Worm (Caenorhabditis elegans) whole organism, L3 larva: ENCODE results near the gene rps-13.

Source experiments
- R02D3.7 ChIP-seq: fragments of 150-350 bp; optimal IDR thresholded peaks from 2 replicates; lab custom pipeline; 2014; ENCODE audit warnings: missing biosample characterization, missing genetic modification characterization
- aly-2 ChIP-seq: fragments of 150-350 bp; optimal IDR thresholded peaks from 2 replicates; lab custom pipeline; 2014; ENCODE audit warnings: missing biosample characterization, missing genetic modification characterization
- ama-1 ChIP-seq: fragments of 150-350 bp; optimal IDR thresholded peaks from 2 replicates; lab custom pipeline; 2018
- ceh-82 ChIP-seq: fragments of 150-350 bp; optimal IDR thresholded peaks from 2 replicates; lab custom pipeline; 2014; ENCODE audit warnings: missing biosample characterization, missing genetic modification characterization
- ceh-9 ChIP-seq: sonication (generic microtip); optimal IDR thresholded peaks from 2 replicates; lab custom pipeline; 2018; ENCODE audit warnings: missing biosample characterization, missing genetic modification characterization
- egl-27 ChIP-seq: sonication (generic microtip); optimal IDR thresholded peaks from 4 replicates; lab custom pipeline; 2017; ENCODE audit warnings: missing biosample characterization, missing genetic modification reagents, missing genetic modification characterization
- egl-5 ChIP-seq: fragments of 150-350 bp; optimal IDR thresholded peaks from 2 replicates; lab custom pipeline; 2017; ENCODE audit warnings: missing biosample characterization, missing genetic modification reagents, missing genetic modification characterization, inconsistent platforms
- elt-1 ChIP-seq: fragments of 150-350 bp; optimal IDR thresholded peaks from 2 replicates; lab custom pipeline; 2014; ENCODE audit warnings: missing biosample characterization, missing genetic modification characterization
- elt-2 ChIP-seq: sonication (generic microtip); optimal IDR thresholded peaks from 2 replicates; lab custom pipeline; 2016; ENCODE audit warnings: missing genetic modification reagents, mild to moderate bottlenecking, missing genetic modification characterization, missing compliant biosample characterization
- elt-3 ChIP-seq, 3 experiments: fragments of 150-350 bp in 1 of 3; sonication (generic microtip) in 2 of 3; optimal IDR thresholded peaks; 2 replicates in 2 of 3; 4 replicates in 1 of 3; lab custom pipeline; 2014 to 2017; ENCODE audit warnings: missing biosample characterization in 3 of 3, missing genetic modification characterization in 3 of 3
- eor-1 ChIP-seq, 2 experiments: fragments of 150-350 bp; optimal IDR thresholded peaks; 2 replicates each; lab custom pipeline; 2014 to 2018; ENCODE audit warnings: missing biosample characterization in 2 of 2, missing genetic modification characterization in 2 of 2
- fkh-2 ChIP-seq: fragments of 150-350 bp; optimal IDR thresholded peaks from 2 replicates; lab custom pipeline; 2014; ENCODE audit warnings: missing biosample characterization, missing genetic modification reagents, missing genetic modification characterization
- fos-1 ChIP-seq: fragments of 150-350 bp; optimal IDR thresholded peaks from 2 replicates; lab custom pipeline; 2014; ENCODE audit warnings: missing biosample characterization, missing genetic modification characterization
- hmg-11 ChIP-seq: sonication (generic microtip); optimal IDR thresholded peaks from 2 replicates; lab custom pipeline; 2016; ENCODE audit warnings: missing genetic modification characterization, missing compliant biosample characterization
- lin-39 ChIP-seq: fragments of 150-350 bp; optimal IDR thresholded peaks from 2 replicates; lab custom pipeline; 2018; ENCODE audit warnings: missing biosample characterization, missing genetic modification reagents, missing genetic modification characterization
- lsy-12 ChIP-seq: sonication (generic microtip); optimal IDR thresholded peaks from 2 replicates; lab custom pipeline; 2016; ENCODE audit warnings: mild to moderate bottlenecking, missing genetic modification characterization, missing compliant biosample characterization
- mdl-1 ChIP-seq: fragments of 150-350 bp; optimal IDR thresholded peaks from 2 replicates; lab custom pipeline; 2014; ENCODE audit warnings: missing biosample characterization, missing genetic modification characterization
- mml-1 ChIP-seq: fragments of 150-350 bp; sonication (generic microtip); optimal IDR thresholded peaks from 3 replicates; lab custom pipeline; 2014; ENCODE audit warnings: missing biosample characterization, missing genetic modification characterization
- nfya-1 ChIP-seq: sonication (generic microtip); optimal IDR thresholded peaks from 2 replicates; lab custom pipeline; 2017; ENCODE audit warnings: missing genetic modification characterization, mild to moderate bottlenecking, missing compliant biosample characterization, antibody characterized with exemption, moderate library complexity; ENCODE audit not compliant: insufficient read depth
- nhr-23 ChIP-seq: fragments of 150-350 bp; optimal IDR thresholded peaks from 2 replicates; lab custom pipeline; 2014; ENCODE audit warnings: missing biosample characterization, missing genetic modification reagents, missing genetic modification characterization
- nhr-237 ChIP-seq: fragments of 150-350 bp; optimal IDR thresholded peaks from 2 replicates; lab custom pipeline; 2014; ENCODE audit warnings: missing biosample characterization, missing genetic modification characterization
- nhr-25 ChIP-seq: sonication (generic microtip); optimal IDR thresholded peaks from 2 replicates; lab custom pipeline; 2017; ENCODE audit warnings: missing biosample characterization, missing genetic modification characterization
- nhr-28 ChIP-seq: fragments of 150-350 bp; optimal IDR thresholded peaks from 2 replicates; lab custom pipeline; 2014; ENCODE audit warnings: missing biosample characterization, missing genetic modification characterization
- nhr-43 ChIP-seq: sonication (generic microtip); optimal IDR thresholded peaks from 2 replicates; lab custom pipeline; 2016; ENCODE audit warnings: mild to moderate bottlenecking, missing genetic modification characterization, missing compliant biosample characterization; ENCODE audit not compliant: poor library complexity, severe bottlenecking
- nhr-67 ChIP-seq: fragments of 150-350 bp; optimal IDR thresholded peaks from 2 replicates; lab custom pipeline; 2014; ENCODE audit warnings: missing biosample characterization, missing genetic modification characterization
- nhr-77 ChIP-seq: fragments of 150-350 bp; optimal IDR thresholded peaks from 2 replicates; lab custom pipeline; 2014; ENCODE audit warnings: missing biosample characterization, missing genetic modification characterization
- pha-4 ChIP-seq: fragments of 150-350 bp; optimal IDR thresholded peaks from 2 replicates; lab custom pipeline; 2014; ENCODE audit warnings: missing biosample characterization, missing genetic modification reagents, missing genetic modification characterization
- snpc-4 ChIP-seq: fragments of 150-350 bp; optimal IDR thresholded peaks from 2 replicates; lab custom pipeline; 2014; ENCODE audit warnings: missing biosample characterization, missing genetic modification characterization
- tbx-2 ChIP-seq: sonication (generic microtip); optimal IDR thresholded peaks from 2 replicates; lab custom pipeline; 2016; ENCODE audit warnings: mild to moderate bottlenecking, missing genetic modification characterization, missing compliant biosample characterization
- zag-1 ChIP-seq: fragments of 150-350 bp; optimal IDR thresholded peaks from 2 replicates; lab custom pipeline; 2014; ENCODE audit warnings: missing biosample characterization, missing genetic modification characterization
- ztf-11 ChIP-seq: fragments of 150-350 bp; optimal IDR thresholded peaks from 2 replicates; lab custom pipeline; 2014; ENCODE audit warnings: missing biosample characterization, missing genetic modification characterization

Gene rps-13

ce11 chrIII:6420995-6421404, 46.2 kb upstream of the rps-13 start (continued):
- TF ChIP-seq pha-4, result peak; percentile 60
- peak in 1 of 2 experiments; percentile 21 for TF ChIP-seq eor-1 (tag; optimal IDR thresholded peaks at IDR 0.05; lab: Kevin White, UChicago)
- peak; percentile 9 for TF ChIP-seq elt-1 (tag; lab: Kevin White, UChicago)
- no peak for TF ChIP-seq nhr-67 (tag; lab: Kevin White, UChicago)
- no peak for TF ChIP-seq zag-1 (tag; lab: Kevin White, UChicago)
- peak; percentile 79 for TF ChIP-seq tbx-2
- TF ChIP-seq mml-1 (tag; lab: Kevin White, UChicago), result no peak
- no peak for TF ChIP-seq nhr-237
- TF ChIP-seq nhr-23 (tag; lab: Kevin White, UChicago), result peak; percentile 97
- peak; percentile 79 for TF ChIP-seq lin-39 (tag; lab: Kevin White, UChicago)
- TF ChIP-seq ceh-82 (tag; lab: Kevin White, UChicago), result peak; percentile 22

ce11 chrIII:6420201-6420600, 45.4 kb upstream of the rps-13 start:
- TF ChIP-seq elt-3 (tag; optimal IDR thresholded peaks at IDR 0.05; lab: Kevin White, UChicago), result no peak
- TF ChIP-seq nhr-77 (tag; lab: Kevin White, UChicago), result no peak
- TF ChIP-seq pha-4, result peak; percentile 28
- TF ChIP-seq nhr-23 (tag; lab: Kevin White, UChicago), result peak; percentile 34
- TF ChIP-seq egl-5 (tag; lab: Kevin White, UChicago), result peak; percentile 32
- TF ChIP-seq snpc-4 (tag; lab: Kevin White, UChicago), result peak; percentile 30
- peak; percentile 10 for TF ChIP-seq nfya-1 (tag; lab: Kevin White, UChicago)
- TF ChIP-seq R02D3.7 (tag; lab: Kevin White, UChicago), result no peak
- TF ChIP-seq nhr-25 (tag; lab: Kevin White, UChicago), result peak; percentile 61
- no peak for TF ChIP-seq aly-2 (tag; lab: Kevin White, UChicago)
- peak; percentile 12 for TF ChIP-seq nhr-43 (tag; lab: Kevin White, UChicago)
- TF ChIP-seq ama-1 (lab: Kevin White, UChicago), result peak; percentile 42
- no peak for TF ChIP-seq lin-39 (tag; lab: Kevin White, UChicago)

ce11 chrIII:6419409-6419944, 44.7 kb upstream of the rps-13 start, which contains the start of gene atgl-1:
atgl-1 (minus strand) TSS chrIII:6419459.
- peak; percentile 24 for TF ChIP-seq nhr-25 (tag; lab: Kevin White, UChicago)
- TF ChIP-seq eor-1 (tag; optimal IDR thresholded peaks at IDR 0.05; lab: Kevin White, UChicago), result no peak
- peak; percentile 17 for TF ChIP-seq ama-1 (lab: Kevin White, UChicago)

- peak; percentile 59 for TF ChIP-seq ama-1 (lab: Kevin White, UChicago)
- no peak for TF ChIP-seq ceh-9 (tag; lab: Kevin White, UChicago)
- TF ChIP-seq fos-1, result no peak
- no peak for TF ChIP-seq nfya-1 (tag; lab: Kevin White, UChicago)
- peak; percentile 61 for TF ChIP-seq nhr-25 (tag; lab: Kevin White, UChicago)
- TF ChIP-seq, all 47 proteins: peak for 2
Measured at ce11 chrIII:6418254-6418653, 43.5 kb upstream of the rps-13 start.

- TF ChIP-seq ama-1 (lab: Kevin White, UChicago) (peak; percentile 41), R02D3.7 (tag; lab: Kevin White, UChicago) (peak; percentile 39), lsy-12 (tag; lab: Kevin White, UChicago) (peak; percentile 31), fkh-2 (tag; lab: Kevin White, UChicago) (no peak), nhr-237 (no peak), fos-1 (no peak), egl-27 (tag; lab: Kevin White, UChicago) (no peak), nhr-43 (tag; lab: Kevin White, UChicago) (peak; percentile 25), mdl-1 (tag; lab: Kevin White, UChicago) (no peak), elt-2 (tag; lab: Kevin White, UChicago) (peak; percentile 41), nhr-23 (tag; lab: Kevin White, UChicago) (peak; percentile 11), hmg-11 (tag; lab: Kevin White, UChicago) (no peak), nhr-25 (tag; lab: Kevin White, UChicago) (peak; percentile 35), ztf-11 (tag; lab: Kevin White, UChicago) (no peak), nhr-28 (tag; lab: Kevin White, UChicago) (no peak), zag-1 (tag; lab: Kevin White, UChicago) (no peak)
Measured at ce11 chrIII:6415306-6415973, 40.6 kb upstream of the rps-13 start, which contains the start of gene nas-4. nas-4 (minus strand) TSS chrIII:6415656.
